Worm (Caenorhabditis elegans) whole organism, early embryonic: Measurements from ENCODE around the gene srh-68.

ENCODE experiments used
- B0310.2 ChIP-seq: sonication (generic microtip); optimal IDR thresholded peaks from 2 replicates; lab custom pipeline; 2016; ENCODE audit warnings: mild to moderate bottlenecking, missing genetic modification characterization, missing compliant biosample characterization
- F13C5.2 ChIP-seq: sonication (generic microtip); optimal IDR thresholded peaks from 2 replicates; lab custom pipeline; 2017; ENCODE audit warnings: mild to moderate bottlenecking, missing genetic modification characterization, inconsistent platforms, missing compliant biosample characterization
- aly-1 ChIP-seq: sonication (generic microtip); optimal IDR thresholded peaks from 2 replicates; lab custom pipeline; 2016; ENCODE audit warnings: missing genetic modification characterization, missing compliant biosample characterization
- ama-1 ChIP-seq: fragments of 150-350 bp; optimal IDR thresholded peaks from 2 replicates; lab custom pipeline; 2014
- ceh-13 ChIP-seq: fragments of 200-800 bp; sonication (Bioruptor generic); optimal IDR thresholded peaks from 2 replicates; lab custom pipeline; 2018; ENCODE audit warnings: mild to moderate bottlenecking, missing genetic modification characterization, missing compliant biosample characterization
- ceh-36 ChIP-seq: sonication (generic microtip); optimal IDR thresholded peaks from 2 replicates; lab custom pipeline; 2016; ENCODE audit warnings: missing genetic modification characterization, inconsistent platforms, missing compliant biosample characterization
- ets-7 ChIP-seq: sonication (generic microtip); optimal IDR thresholded peaks from 2 replicates; lab custom pipeline; 2016; ENCODE audit warnings: missing genotype, missing genetic modification characterization, missing compliant biosample characterization
- flt-1 ChIP-seq: fragments of 200-800 bp; sonication (Bioruptor generic); IDR thresholded peaks from 2 replicates; pipeline ENCODE4 v1.3.6; 2022; ENCODE audit warnings: missing genetic modification characterization, missing compliant biosample characterization
- hmbx-1 ChIP-seq: sonication (generic microtip); optimal IDR thresholded peaks from 2 replicates; lab custom pipeline; 2016; ENCODE audit warnings: mild to moderate bottlenecking, missing genetic modification characterization, missing compliant biosample characterization
- hmg-4 ChIP-seq: fragments of 200-800 bp; sonication (Bioruptor generic); optimal IDR thresholded peaks from 2 replicates; lab custom pipeline; 2018; ENCODE audit warnings: mild to moderate bottlenecking, missing genetic modification characterization, missing compliant biosample characterization
- hnd-1 ChIP-seq: sonication (generic microtip); optimal IDR thresholded peaks from 2 replicates; lab custom pipeline; 2016; ENCODE audit warnings: missing genetic modification characterization, missing compliant biosample characterization
- pes-1 ChIP-seq: fragments of 200-800 bp; sonication (Bioruptor generic); IDR thresholded peaks from 2 replicates; pipeline ENCODE4 v1.3.6; 2022; ENCODE audit warnings: missing genetic modification reagents, missing genetic modification characterization, missing compliant biosample characterization
- scrt-1 ChIP-seq: fragments of 200-800 bp; sonication (Bioruptor generic); IDR thresholded peaks from 2 replicates; pipeline ENCODE4 v1.3.6; 2022; ENCODE audit warnings: missing genetic modification characterization, missing compliant biosample characterization
- sea-1 ChIP-seq: fragments of 200-800 bp; sonication (Bioruptor generic); conservative IDR thresholded peaks from 2 replicates; pipeline ENCODE4 v1.3.6; 2022; ENCODE audit warnings: missing genetic modification characterization, missing compliant biosample characterization
- tbx-11 ChIP-seq: fragments of 200-800 bp; sonication (Bioruptor generic); IDR thresholded peaks from 2 replicates; pipeline ENCODE4 v1.3.6; 2022; ENCODE audit warnings: missing genetic modification characterization, missing compliant biosample characterization
- tbx-37 ChIP-seq: fragments of 200-800 bp; sonication (Bioruptor generic); conservative IDR thresholded peaks from 2 replicates; pipeline ENCODE4 v1.3.6; 2022; ENCODE audit warnings: missing genetic modification reagents, missing genetic modification characterization, missing compliant biosample characterization
- tra-4 ChIP-seq: sonication (generic microtip); optimal IDR thresholded peaks from 2 replicates; lab custom pipeline; 2017; ENCODE audit warnings: missing genetic modification characterization, missing compliant biosample characterization

The srh-68 gene

ce11 chrII:12489903-12490302 is 17.2 kb upstream of the srh-68 start, which contains the start of gene T21B4.15:
Gene T21B4.15, plus strand, starts transcription at chrII:12490203.
- no peak for TF ChIP-seq ets-7 (tag; lab: Kevin White, UChicago)
- TF ChIP-seq hmbx-1 (tag; lab: Kevin White, UChicago): no peak
- TF ChIP-seq F13C5.2 (tag; lab: Kevin White, UChicago): no peak
- no peak for TF ChIP-seq hmg-4
- TF ChIP-seq tbx-11 (GFP tag; lab: Robert Waterston, UW): no peak

ce11 chrII:12491936-12492335 is 15.2 kb upstream of the srh-68 start, which contains the start of gene srz-6:
Gene srz-6, plus strand, starts transcription at chrII:12492236.
- TF ChIP-seq sea-1 (GFP tag; lab: Robert Waterston, UW) (no peak), B0310.2 (tag; lab: Kevin White, UChicago) (no peak), pes-1 (no peak), hmg-4 (no peak)

- TF ChIP-seq hnd-1 (no peak), B0310.2 (tag; lab: Kevin White, UChicago) (no peak), ceh-13 (GFP tag; lab: Kevin White, UChicago) (no peak)
Observed at ce11 chrII:12494067-12494477, 13.1 kb upstream of the srh-68 start.

- TF ChIP-seq hmbx-1 (tag; lab: Kevin White, UChicago) (peak; percentile 79), tra-4 (peak; percentile 85), ceh-13 (GFP tag; lab: Kevin White, UChicago) (peak; percentile 84), tbx-11 (GFP tag; lab: Robert Waterston, UW) (peak; percentile 97), flt-1 (GFP tag; lab: Robert Waterston, UW) (peak; percentile 98), B0310.2 (tag; lab: Kevin White, UChicago) (peak; percentile 91), sea-1 (GFP tag; lab: Robert Waterston, UW) (peak; percentile 95), F13C5.2 (tag; lab: Kevin White, UChicago) (peak; percentile 95), ama-1 (no peak), hnd-1 (peak; percentile 88), hmg-4 (peak; percentile 92), aly-1 (tag; lab: Kevin White, UChicago) (peak; percentile 90), scrt-1 (GFP tag; lab: Robert Waterston, UW) (peak; percentile 98), ceh-36 (tag; lab: Kevin White, UChicago) (peak; percentile 94), tbx-37 (GFP tag; lab: Robert Waterston, UW) (peak; percentile 98), pes-1 (peak; percentile 98), ets-7 (tag; lab: Kevin White, UChicago) (peak; percentile 93)
Observed at ce11 chrII:12494556-12495131, 12.5 kb upstream of the srh-68 start, which contains the start of gene col-85. Gene col-85, minus strand, starts transcription at chrII:12495095.

ce11 chrII:12496981-12497380 is 10.2 kb upstream of the srh-68 start, which contains the start of gene T21B4.3:
Gene T21B4.3, minus strand, starts transcription at chrII:12497081.
- no peak for TF ChIP-seq scrt-1 (GFP tag; lab: Robert Waterston, UW)
- no peak for TF ChIP-seq hnd-1
- no peak for TF ChIP-seq ets-7 (tag; lab: Kevin White, UChicago)

ce11 chrII:12499969-12500368 is 7.2 kb upstream of the srh-68 start:
- TF ChIP-seq ceh-13 (GFP tag; lab: Kevin White, UChicago) (no peak), scrt-1 (GFP tag; lab: Robert Waterston, UW) (no peak), hmbx-1 (tag; lab: Kevin White, UChicago) (no peak), hmg-4 (no peak), pes-1 (no peak), F13C5.2 (tag; lab: Kevin White, UChicago) (no peak), hnd-1 (no peak), aly-1 (tag; lab: Kevin White, UChicago) (no peak), B0310.2 (tag; lab: Kevin White, UChicago) (no peak), flt-1 (GFP tag; lab: Robert Waterston, UW) (no peak), ama-1 (no peak), sea-1 (GFP tag; lab: Robert Waterston, UW) (no peak), ets-7 (tag; lab: Kevin White, UChicago) (no peak), ceh-36 (tag; lab: Kevin White, UChicago) (no peak), tbx-37 (GFP tag; lab: Robert Waterston, UW) (no peak), tbx-11 (GFP tag; lab: Robert Waterston, UW) (no peak), tra-4 (no peak)

- TF ChIP-seq flt-1 (GFP tag; lab: Robert Waterston, UW): no peak
- TF ChIP-seq pes-1: no peak
- TF ChIP-seq tbx-11 (GFP tag; lab: Robert Waterston, UW): no peak
- no peak for TF ChIP-seq sea-1 (GFP tag; lab: Robert Waterston, UW)
- TF ChIP-seq ceh-13 (GFP tag; lab: Kevin White, UChicago): no peak
- TF ChIP-seq tbx-37 (GFP tag; lab: Robert Waterston, UW): no peak
- no peak for TF ChIP-seq ama-1
- no peak for TF ChIP-seq aly-1 (tag; lab: Kevin White, UChicago)
- no peak for TF ChIP-seq hmg-4
- no peak for TF ChIP-seq hmbx-1 (tag; lab: Kevin White, UChicago)
- TF ChIP-seq tra-4: no peak
- no peak for TF ChIP-seq ceh-36 (tag; lab: Kevin White, UChicago)
Observed at ce11 chrII:12502784-12503183, 4.4 kb upstream of the srh-68 start, which contains the start of gene ador-1. Gene ador-1, minus strand, starts transcription at chrII:12502884.

ce11 chrII:12506511-12506910 is 627 bp upstream of the srh-68 start:
- TF ChIP-seq ceh-13 (GFP tag; lab: Kevin White, UChicago): no peak
- TF ChIP-seq hmbx-1 (tag; lab: Kevin White, UChicago): no peak
- TF ChIP-seq tbx-37 (GFP tag; lab: Robert Waterston, UW): no peak
- no peak for TF ChIP-seq hnd-1
- TF ChIP-seq ceh-36 (tag; lab: Kevin White, UChicago): no peak
- no peak for TF ChIP-seq sea-1 (GFP tag; lab: Robert Waterston, UW)
- TF ChIP-seq flt-1 (GFP tag; lab: Robert Waterston, UW): no peak
- no peak for TF ChIP-seq B0310.2 (tag; lab: Kevin White, UChicago)
- no peak for TF ChIP-seq ama-1
- no peak for TF ChIP-seq pes-1
- TF ChIP-seq tbx-11 (GFP tag; lab: Robert Waterston, UW): no peak
- TF ChIP-seq ets-7 (tag; lab: Kevin White, UChicago): no peak
- no peak for TF ChIP-seq tra-4
- TF ChIP-seq hmg-4: no peak
- no peak for TF ChIP-seq scrt-1 (GFP tag; lab: Robert Waterston, UW)
- TF ChIP-seq F13C5.2 (tag; lab: Kevin White, UChicago): no peak
- no peak for TF ChIP-seq aly-1 (tag; lab: Kevin White, UChicago)
